Worm (Caenorhabditis elegans) whole organism, mixed stage, embryonic: Measurements from ENCODE around the gene R144.11.
"Not testable (repeated sequence)": the region's sequence is repeated elsewhere in the genome, so short reads cannot be mapped to it uniquely, and the experiment has no call there.

Experiments used
- blmp-1 ChIP-seq: fragments of 150-350 bp; optimal IDR thresholded peaks from 2 replicates; lab custom pipeline; 2014; ENCODE audit warnings: missing biosample characterization, missing genetic modification characterization
- ces-1 ChIP-seq: fragments of 150-350 bp; optimal IDR thresholded peaks from 2 replicates; lab custom pipeline; 2014; ENCODE audit warnings: missing biosample characterization, missing genetic modification reagents, missing genetic modification characterization
- elt-1 ChIP-seq: sonication (generic microtip); optimal IDR thresholded peaks from 2 replicates; lab custom pipeline; 2017; ENCODE audit warnings: missing genetic modification characterization, mild to moderate bottlenecking, missing compliant biosample characterization, antibody characterized with exemption, moderate library complexity, borderline replicate concordance; ENCODE audit not compliant: insufficient read depth
- elt-3 ChIP-seq: fragments of 150-350 bp; optimal IDR thresholded peaks from 2 replicates; lab custom pipeline; 2014; ENCODE audit warnings: missing biosample characterization, missing genetic modification characterization
- lin-13 ChIP-seq: fragments of 150-350 bp; optimal IDR thresholded peaks from 2 replicates; lab custom pipeline; 2014; ENCODE audit warnings: missing biosample characterization, missing genetic modification characterization
- lin-32 ChIP-seq: fragments of 200-800 bp; sonication (Bioruptor generic); optimal IDR thresholded peaks from 2 replicates; lab custom pipeline; 2018; ENCODE audit warnings: mild to moderate bottlenecking, missing genetic modification characterization, missing compliant biosample characterization
- lsy-2 ChIP-seq: fragments of 150-350 bp; optimal IDR thresholded peaks from 2 replicates; lab custom pipeline; 2014; ENCODE audit warnings: missing biosample characterization, missing genetic modification characterization
- mep-1 ChIP-seq: fragments of 150-350 bp; optimal IDR thresholded peaks from 2 replicates; lab custom pipeline; 2017; ENCODE audit warnings: missing biosample characterization, missing genetic modification reagents, missing genetic modification characterization, inconsistent platforms
- nhr-28 ChIP-seq: fragments of 150-350 bp; optimal IDR thresholded peaks from 2 replicates; lab custom pipeline; 2014; ENCODE audit warnings: missing biosample characterization, missing genetic modification characterization
- nhr-76 ChIP-seq: sonication (generic microtip); optimal IDR thresholded peaks from 2 replicates; lab custom pipeline; 2017; ENCODE audit warnings: missing biosample characterization, missing genetic modification characterization
- pha-4 ChIP-seq: fragments of 150-350 bp; optimal IDR thresholded peaks from 2 replicates; lab custom pipeline; 2018; ENCODE audit warnings: missing biosample characterization, missing genetic modification reagents, missing genetic modification characterization
- snpc-4 ChIP-seq: fragments of 150-350 bp; optimal IDR thresholded peaks from 2 replicates; lab custom pipeline; 2014; ENCODE audit warnings: missing biosample characterization, missing genetic modification characterization
- unc-62 ChIP-seq: fragments of 150-350 bp; optimal IDR thresholded peaks from 2 replicates; lab custom pipeline; 2014; ENCODE audit warnings: missing biosample characterization, missing genetic modification reagents, missing genetic modification characterization
- ztf-11 ChIP-seq: fragments of 150-350 bp; optimal IDR thresholded peaks from 2 replicates; lab custom pipeline; 2014; ENCODE audit warnings: missing biosample characterization, missing genetic modification characterization

DNA sequence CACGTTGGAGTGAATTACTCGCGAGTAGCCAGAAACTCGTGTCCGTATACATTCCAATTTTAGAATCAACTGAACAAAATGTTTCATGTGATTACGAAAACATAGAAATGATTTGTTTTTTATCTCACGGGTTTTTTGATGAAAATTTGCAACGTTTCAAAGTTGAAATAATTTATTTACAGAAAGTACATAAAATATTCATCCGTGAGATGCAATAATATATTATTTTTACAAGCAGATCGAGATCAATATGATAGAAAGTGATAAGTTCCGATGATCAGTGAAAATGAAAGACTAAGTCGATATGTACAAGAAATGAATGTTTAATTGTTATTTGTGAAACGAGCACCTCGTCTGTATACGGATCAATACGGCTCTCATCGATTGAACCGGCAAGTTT lies 28.3 kb downstream of the R144.11 start, which contains the start of gene C27F2.6:
- TF ChIP-seq nhr-28 (tag; lab: Kevin White, UChicago); lsy-2 (tag; lab: Kevin White, UChicago); elt-3 (tag; lab: Kevin White, UChicago); ces-1 (GFP tag; lab: Kevin White, UChicago); lin-13 (tag; lab: Kevin White, UChicago); lin-32 (GFP tag; lab: Kevin White, UChicago); elt-1 (tag; lab: Kevin White, UChicago); pha-4 (tag; lab: Kevin White, UChicago); snpc-4 (tag; lab: Kevin White, UChicago); mep-1; blmp-1 (tag; lab: Kevin White, UChicago); ztf-11 (tag; lab: Kevin White, UChicago); nhr-76 (tag; lab: Kevin White, UChicago); unc-62: not testable (repeated sequence)
